Worm (Caenorhabditis elegans) whole organism, L3 larva: ENCODE results near the gene C10A4.2.
"Not testable (repeated sequence)": the region's sequence is repeated elsewhere in the genome, so short reads cannot be mapped to it uniquely, and the experiment has no call there.

Experiments used
- R02D3.7 ChIP-seq: fragments of 150-350 bp; optimal IDR thresholded peaks from 2 replicates; lab custom pipeline; 2014; ENCODE audit warnings: missing biosample characterization, missing genetic modification characterization
- ama-1 ChIP-seq: fragments of 150-350 bp; optimal IDR thresholded peaks from 2 replicates; lab custom pipeline; 2018
- ceh-16 ChIP-seq: sonication (generic microtip); optimal IDR thresholded peaks from 2 replicates; lab custom pipeline; 2017; ENCODE audit warnings: missing biosample characterization, missing genetic modification characterization
- ceh-82 ChIP-seq: fragments of 150-350 bp; optimal IDR thresholded peaks from 2 replicates; lab custom pipeline; 2014; ENCODE audit warnings: missing biosample characterization, missing genetic modification characterization
- ceh-9 ChIP-seq: sonication (generic microtip); optimal IDR thresholded peaks from 2 replicates; lab custom pipeline; 2018; ENCODE audit warnings: missing biosample characterization, missing genetic modification characterization
- egl-27 ChIP-seq: sonication (generic microtip); optimal IDR thresholded peaks from 4 replicates; lab custom pipeline; 2017; ENCODE audit warnings: missing biosample characterization, missing genetic modification reagents, missing genetic modification characterization
- egl-5 ChIP-seq: fragments of 150-350 bp; optimal IDR thresholded peaks from 2 replicates; lab custom pipeline; 2017; ENCODE audit warnings: missing biosample characterization, missing genetic modification reagents, missing genetic modification characterization, inconsistent platforms
- elt-2 ChIP-seq: sonication (generic microtip); optimal IDR thresholded peaks from 2 replicates; lab custom pipeline; 2016; ENCODE audit warnings: missing genetic modification reagents, mild to moderate bottlenecking, missing genetic modification characterization, missing compliant biosample characterization
- elt-3 ChIP-seq, 3 experiments: fragments of 150-350 bp in 1 of 3; sonication (generic microtip) in 2 of 3; optimal IDR thresholded peaks; 2 replicates in 2 of 3; 4 replicates in 1 of 3; lab custom pipeline; 2014 to 2017; ENCODE audit warnings: missing biosample characterization in 3 of 3, missing genetic modification characterization in 3 of 3
- eor-1 ChIP-seq, 2 experiments: fragments of 150-350 bp; optimal IDR thresholded peaks; 2 replicates each; lab custom pipeline; 2014 to 2018; ENCODE audit warnings: missing biosample characterization in 2 of 2, missing genetic modification characterization in 2 of 2
- fkh-10 ChIP-seq: sonication (generic microtip); optimal IDR thresholded peaks from 2 replicates; lab custom pipeline; 2017; ENCODE audit warnings: missing biosample characterization, missing genetic modification reagents, missing genetic modification characterization
- fkh-2 ChIP-seq: fragments of 150-350 bp; optimal IDR thresholded peaks from 2 replicates; lab custom pipeline; 2014; ENCODE audit warnings: missing biosample characterization, missing genetic modification reagents, missing genetic modification characterization
- lin-15B ChIP-seq: fragments of 150-350 bp; optimal IDR thresholded peaks from 2 replicates; lab custom pipeline; 2014; ENCODE audit warnings: missing biosample characterization, missing genetic modification characterization
- lsy-12 ChIP-seq: sonication (generic microtip); optimal IDR thresholded peaks from 2 replicates; lab custom pipeline; 2016; ENCODE audit warnings: mild to moderate bottlenecking, missing genetic modification characterization, missing compliant biosample characterization
- mdl-1 ChIP-seq: fragments of 150-350 bp; optimal IDR thresholded peaks from 2 replicates; lab custom pipeline; 2014; ENCODE audit warnings: missing biosample characterization, missing genetic modification characterization
- mml-1 ChIP-seq: fragments of 150-350 bp; sonication (generic microtip); optimal IDR thresholded peaks from 3 replicates; lab custom pipeline; 2014; ENCODE audit warnings: missing biosample characterization, missing genetic modification characterization
- nfya-1 ChIP-seq: sonication (generic microtip); optimal IDR thresholded peaks from 2 replicates; lab custom pipeline; 2017; ENCODE audit warnings: missing genetic modification characterization, mild to moderate bottlenecking, missing compliant biosample characterization, antibody characterized with exemption, moderate library complexity; ENCODE audit not compliant: insufficient read depth
- nhr-11 ChIP-seq: fragments of 150-350 bp; optimal IDR thresholded peaks from 2 replicates; lab custom pipeline; 2014; ENCODE audit warnings: missing biosample characterization, missing genetic modification characterization
- nhr-12 ChIP-seq: fragments of 150-350 bp; optimal IDR thresholded peaks from 2 replicates; lab custom pipeline; 2014; ENCODE audit warnings: missing biosample characterization, missing genetic modification characterization
- nhr-25 ChIP-seq: sonication (generic microtip); optimal IDR thresholded peaks from 2 replicates; lab custom pipeline; 2017; ENCODE audit warnings: missing biosample characterization, missing genetic modification characterization
- nhr-28 ChIP-seq: fragments of 150-350 bp; optimal IDR thresholded peaks from 2 replicates; lab custom pipeline; 2014; ENCODE audit warnings: missing biosample characterization, missing genetic modification characterization
- nhr-43 ChIP-seq: sonication (generic microtip); optimal IDR thresholded peaks from 2 replicates; lab custom pipeline; 2016; ENCODE audit warnings: mild to moderate bottlenecking, missing genetic modification characterization, missing compliant biosample characterization; ENCODE audit not compliant: poor library complexity, severe bottlenecking
- tbx-2 ChIP-seq: sonication (generic microtip); optimal IDR thresholded peaks from 2 replicates; lab custom pipeline; 2016; ENCODE audit warnings: mild to moderate bottlenecking, missing genetic modification characterization, missing compliant biosample characterization
- unc-39 ChIP-seq: sonication (generic microtip); optimal IDR thresholded peaks from 4 replicates; lab custom pipeline; 2017; ENCODE audit warnings: missing biosample characterization, missing genetic modification characterization
- unc-62 ChIP-seq: fragments of 150-350 bp; sonication (generic microtip); optimal IDR thresholded peaks from 4 replicates; lab custom pipeline; 2014; ENCODE audit warnings: missing biosample characterization, missing genetic modification reagents, missing genetic modification characterization
- zag-1 ChIP-seq: fragments of 150-350 bp; optimal IDR thresholded peaks from 2 replicates; lab custom pipeline; 2014; ENCODE audit warnings: missing biosample characterization, missing genetic modification characterization
- ztf-11 ChIP-seq: fragments of 150-350 bp; optimal IDR thresholded peaks from 2 replicates; lab custom pipeline; 2014; ENCODE audit warnings: missing biosample characterization, missing genetic modification characterization
- ztf-4 ChIP-seq: fragments of 150-350 bp; optimal IDR thresholded peaks from 2 replicates; lab custom pipeline; 2014; ENCODE audit warnings: missing biosample characterization, missing genetic modification characterization

Gene C10A4.2

ce11 chrX:7409935-7410334 lies at the start of gene C10A4.2:
Gene C10A4.2 (plus strand): TSS chrX:7410235.
- TF ChIP-seq lsy-12, result no peak
- no peak for TF ChIP-seq ztf-4 (tag; lab: Kevin White, UChicago)
- TF ChIP-seq eor-1 (tag; optimal IDR thresholded peaks at IDR 0.05; lab: Kevin White, UChicago), result no peak
- TF ChIP-seq nhr-12, result no peak
- TF ChIP-seq lin-15B (tag; lab: Kevin White, UChicago), result no peak
- TF ChIP-seq ceh-9 (tag; lab: Kevin White, UChicago), result no peak
- TF ChIP-seq unc-39 (tag; lab: Kevin White, UChicago), result no peak
- TF ChIP-seq, all 47 proteins: peak for 0

- TF ChIP-seq tbx-2, mdl-1, nhr-12: not testable (repeated sequence)
- TF ChIP-seq, all 47 proteins: peak for 0; not testable (repeated sequence) for 47
These were observed 44.8 kb upstream of the C10A4.2 start, which contains the start of gene C56G3.2 for ce11 chrX:7365267-7365666. Gene C56G3.2 (plus strand): TSS chrX:7365567.

DNA sequence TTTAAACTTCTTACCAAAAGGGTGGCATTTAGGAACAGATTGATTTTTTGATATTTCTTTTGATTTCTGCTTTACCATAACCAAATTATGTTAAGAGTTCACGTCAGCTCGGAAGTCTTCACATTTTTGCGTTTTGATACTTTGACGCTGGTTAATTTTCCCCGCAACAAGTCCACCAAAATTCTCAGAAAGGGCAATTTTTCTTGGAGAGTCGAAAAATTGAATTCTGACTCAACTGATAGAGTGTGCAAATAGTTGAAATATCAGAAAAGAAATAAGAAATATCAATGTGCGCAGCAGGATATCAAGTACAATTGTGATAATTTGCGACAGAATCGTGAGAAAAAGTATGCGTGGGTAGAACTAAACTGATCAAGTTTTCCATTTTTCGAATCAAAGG lies 40.3 kb upstream of the C10A4.2 start:
- TF ChIP-seq nhr-11 (tag; lab: Kevin White, UChicago) (no peak), R02D3.7 (tag; lab: Kevin White, UChicago) (no peak), nhr-43 (tag; lab: Kevin White, UChicago) (no peak), eor-1 (tag; optimal IDR thresholded peaks at IDR 0.05; lab: Kevin White, UChicago) (no peak), ceh-16 (no peak), mdl-1 (no peak), ztf-11 (no peak)

DNA sequence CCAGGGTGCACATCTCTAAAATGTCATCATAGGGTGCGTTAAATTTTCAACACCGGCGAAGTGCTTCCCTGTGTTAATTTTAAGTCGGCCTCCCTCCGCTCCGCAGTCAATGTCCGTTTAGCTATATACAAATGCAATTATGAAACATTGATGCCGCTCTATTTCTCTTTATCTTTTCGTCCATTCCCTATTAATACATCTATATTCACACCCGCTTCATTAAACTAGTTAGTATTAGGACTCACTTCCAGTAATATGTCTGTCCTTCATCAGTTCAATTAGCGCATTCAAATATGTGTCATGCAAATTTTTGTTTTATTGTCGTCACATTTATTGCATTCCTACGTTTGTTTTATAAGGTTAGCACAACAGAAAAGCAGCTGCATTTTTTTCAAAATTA lies 38.1 kb upstream of the C10A4.2 start:
- TF ChIP-seq mdl-1, result no peak
- TF ChIP-seq nhr-11 (tag; lab: Kevin White, UChicago), result no peak
- TF ChIP-seq nhr-12, result no peak
- TF ChIP-seq fkh-10 (GFP tag; lab: Kevin White, UChicago), result no peak
- TF ChIP-seq ceh-82, result no peak
- TF ChIP-seq R02D3.7 (tag; lab: Kevin White, UChicago), result no peak
- TF ChIP-seq fkh-2 (tag; lab: Kevin White, UChicago), result no peak
- no peak for TF ChIP-seq unc-39 (tag; lab: Kevin White, UChicago)
- TF ChIP-seq elt-2 (tag; lab: Kevin White, UChicago), result no peak
- TF ChIP-seq, all 47 proteins: peak for 0

DNA sequence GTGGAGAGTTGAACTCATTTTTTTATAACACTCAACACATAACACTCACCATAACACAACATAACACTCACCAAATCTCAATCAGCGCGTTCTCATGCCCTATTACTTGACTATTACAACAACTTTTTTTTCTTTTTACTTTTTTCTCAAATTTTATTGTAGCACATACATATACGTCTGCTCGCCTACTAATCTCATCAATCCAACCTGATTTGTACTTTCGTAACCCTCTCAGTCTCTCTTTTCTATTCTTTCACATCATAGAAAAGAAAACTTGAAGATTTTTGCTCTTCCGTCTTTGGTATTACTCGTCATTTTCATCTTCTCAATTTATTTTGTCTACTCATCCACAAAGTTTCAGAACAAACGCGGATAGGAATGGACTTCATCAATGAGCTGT lies 33.1 kb upstream of the C10A4.2 start, which contains the start of gene npr-8:
Gene npr-8, plus strand, starts transcription at position 362 of the 400 bp plus-strand sequence.
- TF ChIP-seq fkh-10 (GFP tag; lab: Kevin White, UChicago) (peak; percentile 37), ama-1 (no peak)

DNA sequence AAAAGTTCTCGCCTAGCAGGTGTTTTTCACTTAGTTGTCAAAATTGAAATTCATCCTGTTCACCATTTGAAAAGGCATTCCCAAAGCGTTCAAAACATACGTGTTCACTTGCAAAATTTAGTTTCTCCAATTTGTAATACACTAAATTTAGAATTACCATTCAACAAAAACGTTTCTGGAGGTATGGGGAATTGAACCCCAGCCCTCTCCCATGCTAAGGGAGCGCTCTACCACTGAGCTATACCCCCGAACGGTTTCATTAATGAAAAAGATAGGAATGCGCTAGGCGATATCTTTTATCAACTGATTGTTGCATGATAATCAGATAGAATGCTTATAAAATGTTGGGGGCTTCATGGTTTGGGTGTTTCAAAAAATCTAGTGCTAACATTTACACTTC lies 31.4 kb upstream of the C10A4.2 start:
- TF ChIP-seq R02D3.7 (tag; lab: Kevin White, UChicago) (no peak), egl-27 (tag; lab: Kevin White, UChicago) (no peak), nhr-43 (tag; lab: Kevin White, UChicago) (peak; percentile 11)
- TF ChIP-seq, all 47 proteins: peak for 1

DNA sequence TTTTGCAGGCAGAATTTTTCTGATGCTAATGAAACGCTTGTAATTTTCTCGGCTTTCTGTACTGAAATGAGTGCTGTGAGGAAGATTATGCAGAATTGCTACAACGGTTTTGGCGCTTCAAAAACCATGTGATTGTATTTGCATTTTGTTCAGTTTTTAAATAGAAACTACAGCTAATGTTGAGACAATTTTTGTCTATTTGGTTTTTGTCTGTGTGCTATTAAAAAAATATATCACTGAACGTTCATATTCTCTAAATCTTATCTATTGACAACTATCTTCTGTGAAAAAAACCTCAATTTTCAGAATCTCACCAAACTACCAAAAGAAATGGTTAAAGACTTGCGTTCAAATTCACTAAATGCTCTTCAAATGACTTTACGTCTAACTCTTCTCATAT lies 19.8 kb upstream of the C10A4.2 start, which contains the start of gene C10A4.6:
Gene C10A4.6, plus strand, starts transcription at position 301 of the 400 bp plus-strand sequence.
- TF ChIP-seq fkh-2 (tag; lab: Kevin White, UChicago) (no peak), nhr-28 (tag; lab: Kevin White, UChicago) (no peak), ceh-82 (no peak), mml-1 (tag; lab: Kevin White, UChicago) (no peak)

ce11 chrX:7393167-7393566 lies 16.9 kb upstream of the C10A4.2 start, which contains the start of gene gad-2:
Gene gad-2 (plus strand): TSS chrX:7393467.
- no peak for TF ChIP-seq unc-62 (GFP tag; lab: Kevin White, UChicago)
- no peak for TF ChIP-seq zag-1 (tag; lab: Kevin White, UChicago)

- TF ChIP-seq unc-62 (GFP tag; lab: Kevin White, UChicago) (no peak), ztf-4 (tag; lab: Kevin White, UChicago) (no peak), ceh-82 (no peak), nfya-1 (tag; lab: Kevin White, UChicago) (no peak), elt-3 (tag; optimal IDR thresholded peaks at IDR 0.05; lab: Kevin White, UChicago) (no peak), egl-5 (tag; lab: Kevin White, UChicago) (no peak), ama-1 (no peak), nhr-28 (tag; lab: Kevin White, UChicago) (no peak), mml-1 (tag; lab: Kevin White, UChicago) (no peak), mdl-1 (no peak), nhr-25 (tag; lab: Kevin White, UChicago) (no peak)
These were observed 12.1 kb upstream of the C10A4.2 start, which contains the start of gene C10A4.13 for ce11 chrX:7397935-7398334. Gene C10A4.13 (minus strand): TSS chrX:7398035.
